Worm (Caenorhabditis elegans) whole organism, young adult: ENCODE results near the gene K12H6.12.
A peak's percentile ranks its signal among the peaks of the same experiment; 100 is the strongest.

ENCODE experiments used
- B0336.3 ChIP-seq: fragments of 200-800 bp; sonication (Bioruptor generic); IDR thresholded peaks from 2 replicates; pipeline ENCODE4 v1.3.6; 2022; ENCODE audit warnings: missing genetic modification characterization, missing compliant biosample characterization
- F10E7.11 ChIP-seq: sonication (generic microtip); optimal IDR thresholded peaks from 2 replicates; lab custom pipeline; 2017; ENCODE audit warnings: mild to moderate bottlenecking, missing genetic modification characterization, moderate library complexity, missing compliant biosample characterization
- F33H1.4 ChIP-seq: fragments of 200-800 bp; sonication (Bioruptor generic); IDR thresholded peaks from 2 replicates; pipeline ENCODE4 v1.3.6; 2022; ENCODE audit warnings: missing genetic modification reagents, missing genetic modification characterization, missing compliant biosample characterization
- T07F8.4 ChIP-seq: sonication (generic microtip); optimal IDR thresholded peaks from 2 replicates; lab custom pipeline; 2016; ENCODE audit warnings: mild to moderate bottlenecking, missing genetic modification characterization, moderate library complexity, missing compliant biosample characterization
- T26A5.8 ChIP-seq: sonication (generic microtip); optimal IDR thresholded peaks from 2 replicates; lab custom pipeline; 2016; ENCODE audit warnings: missing genetic modification characterization, missing compliant biosample characterization
- Y53F4B.3 ChIP-seq: fragments of 200-800 bp; sonication (Bioruptor generic); IDR thresholded peaks from 2 replicates; pipeline ENCODE4 v1.3.6; 2022; ENCODE audit warnings: missing genetic modification reagents, missing genetic modification characterization, missing compliant biosample characterization
- Y53G8AR.9 ChIP-seq: fragments of 200-800 bp; sonication (Bioruptor generic); conservative IDR thresholded peaks from 2 replicates; pipeline ENCODE4 v1.3.6; 2022; ENCODE audit warnings: missing genetic modification reagents, missing genetic modification characterization, missing compliant biosample characterization
- Y56A3A.18 ChIP-seq: fragments of 200-800 bp; sonication (Bioruptor generic); IDR thresholded peaks from 2 replicates; pipeline ENCODE4 v1.3.6; 2022; ENCODE audit warnings: missing genetic modification reagents, missing genetic modification characterization, missing compliant biosample characterization
- akir-1 ChIP-seq: fragments of 200-800 bp; sonication (Bioruptor generic); optimal IDR thresholded peaks from 2 replicates; lab custom pipeline; 2018; ENCODE audit warnings: mild to moderate bottlenecking, missing genetic modification characterization, moderate library complexity, missing compliant biosample characterization
- ama-1 ChIP-seq, 3 experiments: fragments of 150-350 bp in 1 of 3; sonication (generic microtip) in 2 of 3; optimal IDR thresholded peaks; 2 replicates each; lab custom pipeline; 2014 to 2018; ENCODE audit warnings: missing biosample characterization in 2 of 3, missing genetic modification characterization in 2 of 3, missing genetic modification reagents in 2 of 3
- atf-7 ChIP-seq: sonication (generic microtip); optimal IDR thresholded peaks from 2 replicates; lab custom pipeline; 2017; ENCODE audit warnings: mild to moderate bottlenecking, missing genetic modification characterization, missing compliant biosample characterization
- attf-3 ChIP-seq: fragments of 200-800 bp; sonication (Bioruptor generic); conservative IDR thresholded peaks from 2 replicates; pipeline ENCODE4 v1.3.6; 2022; ENCODE audit warnings: missing genetic modification reagents, missing genetic modification characterization, missing compliant biosample characterization
- bed-1 ChIP-seq: fragments of 200-800 bp; sonication (Bioruptor generic); IDR thresholded peaks from 2 replicates; pipeline ENCODE4 v1.3.6; 2022; ENCODE audit warnings: missing genetic modification reagents, missing genetic modification characterization, missing compliant biosample characterization
- bed-2 ChIP-seq: fragments of 200-800 bp; sonication (Bioruptor generic); IDR thresholded peaks from 2 replicates; pipeline ENCODE4 v1.3.6; 2022; ENCODE audit warnings: missing genetic modification reagents, missing genetic modification characterization, missing compliant biosample characterization
- cebp-1 ChIP-seq, 2 experiments: fragments of 200-800 bp in 1 of 2; sonication (Bioruptor generic) in 1 of 2; sonication (generic microtip) in 1 of 2; IDR thresholded peaks in 1 of 2; optimal IDR thresholded peaks in 1 of 2; 2 replicates each; pipeline versions ENCODE4 v1.3.6 to Lab custom; 2017 to 2022; ENCODE audit warnings: missing compliant biosample characterization in 2 of 2, missing genetic modification characterization in 2 of 2, mild to moderate bottlenecking in 1 of 2, missing genetic modification reagents in 1 of 2, moderate library complexity in 1 of 2
- ceh-100 ChIP-seq: fragments of 200-800 bp; sonication (Bioruptor generic); IDR thresholded peaks from 2 replicates; pipeline ENCODE4 v1.3.6; 2022; ENCODE audit warnings: missing genetic modification reagents, missing genetic modification characterization, missing compliant biosample characterization
- efl-1 ChIP-seq: fragments of 150-350 bp; optimal IDR thresholded peaks from 2 replicates; lab custom pipeline; 2014; ENCODE audit warnings: missing biosample characterization, missing genetic modification reagents, missing genetic modification characterization
- ets-4 ChIP-seq: fragments of 200-800 bp; sonication (Bioruptor generic); optimal IDR thresholded peaks from 2 replicates; lab custom pipeline; 2018; ENCODE audit warnings: mild to moderate bottlenecking, missing genetic modification characterization, missing compliant biosample characterization
- fkh-3 ChIP-seq: sonication (generic microtip); optimal IDR thresholded peaks from 2 replicates; lab custom pipeline; 2016; ENCODE audit warnings: mild to moderate bottlenecking, missing genetic modification characterization, missing compliant biosample characterization
- hlh-26 ChIP-seq: fragments of 200-800 bp; sonication (Bioruptor generic); conservative IDR thresholded peaks from 2 replicates; pipeline ENCODE4 v1.3.6; 2022; ENCODE audit warnings: missing genetic modification reagents, missing genetic modification characterization, missing compliant biosample characterization
- hmg-1.2 ChIP-seq: fragments of 200-800 bp; sonication (Bioruptor generic); IDR thresholded peaks from 2 replicates; pipeline ENCODE4 v1.3.6; 2022; ENCODE audit warnings: missing genetic modification reagents, missing genetic modification characterization, missing compliant biosample characterization
- hmg-20 ChIP-seq: fragments of 200-800 bp; sonication (Bioruptor generic); IDR thresholded peaks from 2 replicates; pipeline ENCODE4 v1.3.6; 2022; ENCODE audit warnings: missing genetic modification reagents, missing genetic modification characterization, missing compliant biosample characterization
- hsf-1 ChIP-seq: fragments of 200-800 bp; sonication (Bioruptor generic); IDR thresholded peaks from 2 replicates; pipeline ENCODE4 v1.3.6; 2022; ENCODE audit warnings: missing genetic modification reagents, missing genetic modification characterization, missing compliant biosample characterization
- let-526 ChIP-seq: fragments of 200-800 bp; sonication (Bioruptor generic); IDR thresholded peaks from 2 replicates; pipeline ENCODE4 v1.3.6; 2022; ENCODE audit warnings: missing genetic modification reagents, missing genetic modification characterization, missing compliant biosample characterization
- lsl-1 ChIP-seq: fragments of 200-800 bp; sonication (Bioruptor generic); optimal IDR thresholded peaks from 2 replicates; lab custom pipeline; 2018; ENCODE audit warnings: mild to moderate bottlenecking, missing genetic modification characterization, moderate library complexity, missing compliant biosample characterization
- madf-6 ChIP-seq: fragments of 200-800 bp; sonication (Bioruptor generic); IDR thresholded peaks from 2 replicates; pipeline ENCODE4 v1.3.6; 2022; ENCODE audit warnings: missing genetic modification reagents, missing genetic modification characterization, missing compliant biosample characterization
- madf-8 ChIP-seq: fragments of 200-800 bp; sonication (Bioruptor generic); conservative IDR thresholded peaks from 2 replicates; pipeline ENCODE4 v1.3.6; 2022; ENCODE audit warnings: missing genetic modification reagents, missing genetic modification characterization, missing compliant biosample characterization
- mcd-1 ChIP-seq: fragments of 200-800 bp; sonication (Bioruptor generic); IDR thresholded peaks from 2 replicates; pipeline ENCODE4 v1.3.6; 2022; ENCODE audit warnings: missing genetic modification reagents, missing genetic modification characterization, missing compliant biosample characterization
- mes-4 ChIP-seq: sonication (generic microtip); optimal IDR thresholded peaks from 2 replicates; lab custom pipeline; 2016; ENCODE audit warnings: missing genotype, missing genetic modification characterization, missing compliant biosample characterization
- mxl-1 ChIP-seq: sonication (generic microtip); optimal IDR thresholded peaks from 2 replicates; lab custom pipeline; 2016; ENCODE audit warnings: missing genetic modification characterization, missing compliant biosample characterization
- nfyb-1 ChIP-seq: fragments of 200-800 bp; sonication (Bioruptor generic); IDR thresholded peaks from 2 replicates; pipeline ENCODE4 v1.3.6; 2022; ENCODE audit warnings: missing genetic modification reagents, missing genetic modification characterization, missing compliant biosample characterization
- nhr-120 ChIP-seq: fragments of 200-800 bp; sonication (Bioruptor generic); IDR thresholded peaks from 2 replicates; pipeline ENCODE4 v1.3.6; 2022; ENCODE audit warnings: missing genetic modification characterization, missing compliant biosample characterization
- nhr-80 ChIP-seq: sonication (generic microtip); optimal IDR thresholded peaks from 2 replicates; lab custom pipeline; 2016; ENCODE audit warnings: missing genetic modification characterization, missing compliant biosample characterization
- pbrm-1 ChIP-seq: fragments of 200-800 bp; sonication (Bioruptor generic); IDR thresholded peaks from 2 replicates; pipeline ENCODE4 v1.3.6; 2022; ENCODE audit warnings: missing genetic modification reagents, missing genetic modification characterization, missing compliant biosample characterization
- rec-8 ChIP-seq, 2 experiments: sonication (generic microtip); optimal IDR thresholded peaks; 2 replicates each; lab custom pipeline; 2016; ENCODE audit warnings: mild to moderate bottlenecking in 2 of 2, missing genetic modification characterization in 2 of 2, missing genetic modification reagents in 2 of 2, missing genotype in 2 of 2, missing biosample characterization in 1 of 2, missing compliant biosample characterization in 1 of 2, moderate library complexity in 1 of 2
- sdz-38 ChIP-seq: sonication (generic microtip); optimal IDR thresholded peaks from 2 replicates; lab custom pipeline; 2016; ENCODE audit warnings: missing genotype, missing genetic modification characterization, missing compliant biosample characterization
- sea-2 ChIP-seq: fragments of 200-800 bp; sonication (Bioruptor generic); IDR thresholded peaks from 2 replicates; pipeline ENCODE4 v1.3.6; 2022; ENCODE audit warnings: missing genetic modification characterization, missing compliant biosample characterization
- snpc-1.3 ChIP-seq: sonication (generic microtip); optimal IDR thresholded peaks from 2 replicates; lab custom pipeline; 2017; ENCODE audit warnings: missing genetic modification characterization, mild to moderate bottlenecking, missing compliant biosample characterization, antibody characterized with exemption, moderate library complexity, missing genotype, missing genetic modification reagents; ENCODE audit not compliant: insufficient read depth
- somi-1 ChIP-seq: fragments of 200-800 bp; sonication (Bioruptor generic); optimal IDR thresholded peaks from 2 replicates; lab custom pipeline; 2018; ENCODE audit warnings: mild to moderate bottlenecking, missing genetic modification characterization, missing compliant biosample characterization
- tbp1 ChIP-seq: fragments of 200-800 bp; sonication (Bioruptor generic); optimal IDR thresholded peaks from 2 replicates; lab custom pipeline; 2018; ENCODE audit warnings: mild to moderate bottlenecking, missing genetic modification characterization, missing compliant biosample characterization
- unc-130 ChIP-seq: sonication (generic microtip); optimal IDR thresholded peaks from 2 replicates; lab custom pipeline; 2016; ENCODE audit warnings: missing genetic modification reagents, missing genetic modification characterization, missing compliant biosample characterization
- unc-62 ChIP-seq: fragments of 150-350 bp; optimal IDR thresholded peaks from 2 replicates; lab custom pipeline; 2014; ENCODE audit warnings: missing biosample characterization, missing genetic modification reagents, missing genetic modification characterization
- zim-3 ChIP-seq: sonication (generic microtip); optimal IDR thresholded peaks from 2 replicates; lab custom pipeline; 2017; ENCODE audit warnings: mild to moderate bottlenecking, missing genetic modification characterization, moderate library complexity, missing compliant biosample characterization
- ztf-26 ChIP-seq: sonication (generic microtip); optimal IDR thresholded peaks from 2 replicates; lab custom pipeline; 2017; ENCODE audit warnings: missing genetic modification characterization, missing compliant biosample characterization
- ztf-28 ChIP-seq: fragments of 200-800 bp; sonication (Bioruptor generic); IDR thresholded peaks from 2 replicates; pipeline ENCODE4 v1.3.6; 2022; ENCODE audit warnings: missing genetic modification reagents, missing genetic modification characterization, missing compliant biosample characterization

The K12H6.12 gene

DNA sequence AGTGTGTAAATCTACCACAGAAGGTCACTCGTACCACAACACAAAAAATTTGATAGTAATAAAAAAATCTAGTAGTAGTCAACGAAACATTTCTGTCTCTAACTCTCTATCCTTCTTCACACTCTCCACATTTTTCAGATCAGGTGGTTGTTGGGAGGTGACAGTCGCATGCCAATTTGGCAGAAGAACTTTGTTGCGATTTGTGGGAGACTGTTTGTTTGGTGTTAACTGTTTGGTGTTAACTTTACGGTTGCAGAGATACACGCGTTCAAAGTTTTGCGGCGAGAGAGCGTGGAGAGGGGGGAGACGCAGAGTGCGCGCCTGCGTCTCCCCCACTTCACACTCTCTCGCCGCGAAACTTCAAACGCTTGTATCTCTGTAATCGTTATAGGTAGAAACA lies 3.0 kb upstream of the K12H6.12 start:
- no peak for TF ChIP-seq atf-7 (tag; lab: Kevin White, UChicago)
- no peak for TF ChIP-seq bed-2 (GFP tag; lab: Robert Waterston, UW)
- no peak for TF ChIP-seq rec-8 (tag; optimal IDR thresholded peaks at IDR 0.05; lab: Kevin White, UChicago)
- no peak for TF ChIP-seq akir-1 (GFP tag; lab: Kevin White, UChicago)
- peak; percentile 81 for TF ChIP-seq hmg-1.2 (GFP tag; lab: Robert Waterston, UW)
- no peak for TF ChIP-seq cebp-1 (GFP tag; IDR thresholded peaks at IDR 0.05; lab: Robert Waterston, UW)
- TF ChIP-seq cebp-1 (tag; optimal IDR thresholded peaks at IDR 0.05; lab: Kevin White, UChicago): peak; percentile 46
- TF ChIP-seq pbrm-1: no peak
- TF ChIP-seq mcd-1: 0 out of 2 replicates have a peak, but pooled peaks have one; percentile 25
- 0 out of 2 replicates have a peak, but pooled peaks have one; percentile 30 for TF ChIP-seq let-526 (GFP tag; lab: Robert Waterston, UW)
- no peak for TF ChIP-seq F10E7.11
- TF ChIP-seq nhr-80 (tag; lab: Kevin White, UChicago): peak; percentile 65
- TF ChIP-seq ceh-100: peak; percentile 10; the same call in 1 of the 2 replicates
- 0 out of 2 replicates have a peak, but pooled peaks have one; percentile 29 for TF ChIP-seq Y53G8AR.9 (GFP tag; lab: Robert Waterston, UW)

- TF ChIP-seq hmg-1.2 (GFP tag; lab: Robert Waterston, UW) (no peak), hsf-1 (no peak), bed-2 (GFP tag; lab: Robert Waterston, UW) (no peak), hlh-26 (GFP tag; lab: Robert Waterston, UW) (no peak), ceh-100 (no peak), ztf-28 (GFP tag; lab: Robert Waterston, UW) (no peak), T26A5.8 (no peak), tbp1 (GFP tag; lab: Kevin White, UChicago) (no peak), Y53F4B.3 (no peak), unc-130 (GFP tag; lab: Kevin White, UChicago) (no peak), B0336.3 (no peak), nhr-120 (GFP tag; lab: Robert Waterston, UW) (no peak), hmg-20 (GFP tag; lab: Robert Waterston, UW) (no peak), cebp-1 (GFP tag; IDR thresholded peaks at IDR 0.05; lab: Robert Waterston, UW) (no peak), cebp-1 (tag; optimal IDR thresholded peaks at IDR 0.05; lab: Kevin White, UChicago) (no peak), atf-7 (tag; lab: Kevin White, UChicago) (no peak), pbrm-1 (no peak), attf-3 (no peak), fkh-3 (tag; lab: Kevin White, UChicago) (no peak)
Observed at ce11 chrII:2805566-2805965, 2.4 kb upstream of the K12H6.12 start.

ce11 chrII:2815017-2815416 lies 7.1 kb downstream of the K12H6.12 start:
- TF ChIP-seq mcd-1 (0 out of 2 replicates have a peak, but pooled peaks have one; percentile 14), sea-2 (GFP tag; lab: Robert Waterston, UW) (no peak), mxl-1 (no peak), mes-4 (no peak), somi-1 (GFP tag; lab: Kevin White, UChicago) (no peak), Y56A3A.18 (no peak), unc-130 (GFP tag; lab: Kevin White, UChicago) (no peak), lsl-1 (GFP tag; lab: Kevin White, UChicago) (peak; percentile 94), hsf-1 (no peak), T07F8.4 (tag; lab: Kevin White, UChicago) (no peak), snpc-1.3 (tag; lab: Kevin White, UChicago) (peak; percentile 28), bed-1 (no peak), sdz-38 (tag; lab: Kevin White, UChicago) (no peak), efl-1 (GFP tag; lab: Kevin White, UChicago) (peak; percentile 12), ama-1 (optimal IDR thresholded peaks at IDR 0.05; lab: Kevin White, UChicago) (no peak), ama-1 (GFP tag; optimal IDR thresholded peaks at IDR 0.05; lab: Kevin White, UChicago) (no peak), nfyb-1 (GFP tag; lab: Robert Waterston, UW) (no peak), ets-4 (GFP tag; lab: Kevin White, UChicago) (no peak), ztf-26 (tag; lab: Kevin White, UChicago) (no peak), madf-8 (GFP tag; lab: Robert Waterston, UW) (peak; percentile 48; the same call in 1 of the 2 replicates), F33H1.4 (no peak), zim-3 (tag; lab: Kevin White, UChicago) (no peak), cebp-1 (GFP tag; IDR thresholded peaks at IDR 0.05; lab: Robert Waterston, UW) (no peak), cebp-1 (tag; optimal IDR thresholded peaks at IDR 0.05; lab: Kevin White, UChicago) (no peak), unc-62 (no peak), madf-6 (GFP tag; lab: Robert Waterston, UW) (peak; percentile 86)
